Worm (Caenorhabditis elegans) whole organism, midembryonic: ENCODE results near the gene C54D10.9.

Experiments used
- cog-1 ChIP-seq: sonication (generic microtip); optimal IDR thresholded peaks from 2 replicates; lab custom pipeline; 2016; ENCODE audit warnings: missing genetic modification characterization, missing compliant biosample characterization
- med-1 ChIP-seq: sonication (generic microtip); optimal IDR thresholded peaks from 2 replicates; lab custom pipeline; 2017; ENCODE audit warnings: missing genetic modification characterization, mild to moderate bottlenecking, missing compliant biosample characterization, antibody characterized with exemption, missing genetic modification reagents; ENCODE audit not compliant: insufficient read depth

DNA sequence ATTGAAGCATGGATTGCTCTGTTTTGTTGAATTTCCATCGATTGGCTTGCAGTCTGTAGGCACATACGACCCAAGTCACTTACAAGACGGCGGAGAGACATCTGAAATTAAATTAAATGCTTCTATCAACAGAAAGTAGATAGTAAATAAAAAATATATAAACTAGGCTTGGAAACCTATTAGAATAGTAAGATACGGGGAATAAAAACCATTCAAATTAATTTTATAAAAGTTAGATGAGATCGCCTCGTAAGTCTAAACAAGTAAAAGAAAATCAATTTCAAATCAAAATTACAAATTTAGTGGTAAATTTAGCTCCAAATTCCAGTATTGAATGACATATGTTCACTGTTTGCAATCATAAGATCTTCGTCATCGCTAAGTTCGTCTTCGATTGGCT lies 47.6 kb downstream of the C54D10.9 start, which contains the start of gene mrps-11:
- TF ChIP-seq cog-1 (tag; lab: Kevin White, UChicago) = no peak
- TF ChIP-seq med-1 = no peak
